Fruit fly (Drosophila melanogaster) whole organism, wandering third instar larva: Measurements from ENCODE around the gene CG43980.

Source experiments
- Hnf4 ChIP-seq: fragments of 200-800 bp; sonication (Bioruptor generic); optimal IDR thresholded peaks from 2 replicates; lab custom pipeline; 2016; ENCODE audit warnings: missing biosample characterization, mild to moderate bottlenecking, missing genetic modification characterization
- Myc ChIP-seq: fragments of >200 bp; optimal IDR thresholded peaks from 2 replicates; lab custom pipeline; 2017
- Sp1 ChIP-seq: fragments of 200-800 bp; sonication (Bioruptor generic); optimal IDR thresholded peaks from 3 replicates; lab custom pipeline; 2019; ENCODE audit warnings: missing biosample characterization, mild to moderate bottlenecking, missing genetic modification characterization, moderate library complexity
- pan ChIP-seq: fragments of >200 bp; optimal IDR thresholded peaks from 2 replicates; lab custom pipeline; 2017

- TF ChIP-seq Sp1 (GFP tag; lab: Kevin White, UChicago) (no peak), Myc (lab: Kevin White, UChicago) (no peak), pan (lab: Kevin White, UChicago) (no peak), Hnf4 (no peak)
Measured at dm6 chr3L:21644176-21644575, 582 bp upstream of the CG43980 start.
